Fruit fly (Drosophila melanogaster) Kc167 (cell line): ENCODE data around the gene bora.

Experiments used
- Sin3A ChIP-seq: fragments of >200 bp; optimal IDR thresholded peaks from 2 replicates; lab custom pipeline; 2018; ENCODE audit warnings: missing external identifiers
- h ChIP-seq: fragments of >200 bp; optimal IDR thresholded peaks from 3 replicates; lab custom pipeline; 2018; ENCODE audit warnings: missing external identifiers
- insv ChIP-seq: fragments of >200 bp; optimal IDR thresholded peaks from 3 replicates; lab custom pipeline; 2018; ENCODE audit warnings: missing external identifiers
- psq ChIP-seq: fragments of >200 bp; optimal IDR thresholded peaks from 2 replicates; lab custom pipeline; 2017; ENCODE audit warnings: missing external identifiers

DNA sequence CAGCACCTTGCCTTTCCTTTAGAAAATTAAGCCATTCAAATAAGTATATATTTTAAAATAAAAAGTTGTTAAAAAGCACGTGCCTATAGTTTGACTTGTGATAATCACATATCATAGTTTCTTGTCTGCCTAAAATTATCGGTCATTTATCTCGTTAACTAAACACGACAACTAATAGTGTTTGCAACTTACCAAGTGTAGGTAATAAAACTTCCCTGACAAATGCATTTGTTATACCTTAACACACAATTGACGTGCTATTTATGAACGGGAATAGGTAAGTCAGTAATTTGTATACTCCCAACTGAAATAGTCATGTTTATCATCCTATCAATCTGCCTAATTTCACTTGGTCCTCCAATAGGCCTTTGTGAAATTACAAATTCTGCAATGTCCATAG lies 19.4 kb upstream of the bora start, which contains the start of gene CG18234:
- TF ChIP-seq psq (no peak), h (lab: Kevin White, UChicago) (no peak), Sin3A (lab: Kevin White, UChicago) (no peak), insv (lab: Kevin White, UChicago) (no peak)
